Worm (Caenorhabditis elegans) whole organism, L1 larva: ENCODE measurements around the gene F31F6.1.
A peak's percentile ranks its signal among the peaks of the same experiment; 100 is the strongest.

Experiments
- C04F5.9 ChIP-seq: sonication (generic microtip); optimal IDR thresholded peaks from 2 replicates; lab custom pipeline; 2016; ENCODE audit warnings: missing genetic modification characterization, missing compliant biosample characterization
- C16A3.4 ChIP-seq: fragments of 150-350 bp; optimal IDR thresholded peaks from 2 replicates; lab custom pipeline; 2014; ENCODE audit warnings: missing biosample characterization, missing genetic modification characterization
- F16B12.6 ChIP-seq: fragments of 150-350 bp; optimal IDR thresholded peaks from 2 replicates; lab custom pipeline; 2014; ENCODE audit warnings: missing biosample characterization, missing genetic modification characterization
- Y116A8C.19 ChIP-seq: sonication (generic microtip); optimal IDR thresholded peaks from 2 replicates; lab custom pipeline; 2016; ENCODE audit warnings: missing compliant biosample characterization, missing genetic modification characterization, borderline replicate concordance
- aha-1 ChIP-seq: fragments of 150-350 bp; optimal IDR thresholded peaks from 2 replicates; lab custom pipeline; 2014; ENCODE audit warnings: missing biosample characterization, missing genetic modification characterization
- alr-1 ChIP-seq: fragments of 200-800 bp; sonication (Bioruptor generic); optimal IDR thresholded peaks from 2 replicates; lab custom pipeline; 2018; ENCODE audit warnings: borderline replicate concordance, mild to moderate bottlenecking, missing genetic modification characterization, missing compliant biosample characterization
- ama-1 ChIP-seq: fragments of 150-350 bp; optimal IDR thresholded peaks from 2 replicates; lab custom pipeline; 2014
- blmp-1 ChIP-seq: fragments of 150-350 bp; optimal IDR thresholded peaks from 2 replicates; lab custom pipeline; 2014; ENCODE audit warnings: missing biosample characterization, missing genetic modification characterization
- dsc-1 ChIP-seq: sonication (generic microtip); optimal IDR thresholded peaks from 2 replicates; lab custom pipeline; 2016; ENCODE audit warnings: mild to moderate bottlenecking, missing genetic modification characterization, missing compliant biosample characterization
- efl-1 ChIP-seq, 4 experiments: fragments of 150-350 bp; optimal IDR thresholded peaks in 3 of 4; peaks in 1 of 4; 1 replicate in 1 of 4; 2 replicates in 3 of 4; lab custom pipeline; 2014; ENCODE audit warnings: missing biosample characterization in 2 of 4, missing genetic modification characterization in 2 of 4, missing genetic modification reagents in 2 of 4
- egl-13 ChIP-seq: sonication (generic microtip); optimal IDR thresholded peaks from 2 replicates; lab custom pipeline; 2016; ENCODE audit warnings: missing genotype, missing genetic modification reagents, missing genetic modification characterization, missing compliant biosample characterization
- elt-2 ChIP-seq: sonication (generic microtip); optimal IDR thresholded peaks from 2 replicates; lab custom pipeline; 2016; ENCODE audit warnings: missing genetic modification characterization, mild to moderate bottlenecking, inconsistent platforms, missing compliant biosample characterization, missing genetic modification reagents
- ets-5 ChIP-seq: fragments of 200-800 bp; sonication (Bioruptor generic); IDR thresholded peaks from 2 replicates; pipeline ENCODE4 v1.3.6; 2022; ENCODE audit warnings: missing genetic modification characterization, missing compliant biosample characterization
- fkh-8 ChIP-seq: sonication (generic microtip); optimal IDR thresholded peaks from 2 replicates; lab custom pipeline; 2016; ENCODE audit warnings: mild to moderate bottlenecking, missing genetic modification characterization, missing compliant biosample characterization
- fos-1 ChIP-seq: fragments of 150-350 bp; optimal IDR thresholded peaks from 2 replicates; lab custom pipeline; 2014; ENCODE audit warnings: missing biosample characterization, missing genetic modification characterization
- hlh-17 ChIP-seq: fragments of 200-800 bp; sonication (Bioruptor generic); optimal IDR thresholded peaks from 2 replicates; lab custom pipeline; 2018; ENCODE audit warnings: missing genetic modification characterization, mild to moderate bottlenecking, missing compliant biosample characterization, moderate library complexity, borderline replicate concordance
- irx-1 ChIP-seq: sonication (generic microtip); optimal IDR thresholded peaks from 2 replicates; lab custom pipeline; 2016; ENCODE audit warnings: missing genetic modification characterization, missing compliant biosample characterization
- isw-1 ChIP-seq: fragments of 200-800 bp; sonication (Bioruptor generic); IDR thresholded peaks from 2 replicates; pipeline ENCODE4 v1.3.6; 2022; ENCODE audit warnings: missing genetic modification characterization, missing compliant biosample characterization
- jun-1 ChIP-seq: fragments of 150-350 bp; optimal IDR thresholded peaks from 2 replicates; lab custom pipeline; 2014; ENCODE audit warnings: missing biosample characterization, missing genetic modification reagents, missing genetic modification characterization
- lin-14 ChIP-seq: fragments of 200-800 bp; sonication (Bioruptor generic); optimal IDR thresholded peaks from 2 replicates; lab custom pipeline; 2018; ENCODE audit warnings: mild to moderate bottlenecking, missing genetic modification characterization, moderate library complexity, missing compliant biosample characterization
- lin-15B ChIP-seq: fragments of 150-350 bp; sonication (generic microtip); optimal IDR thresholded peaks from 3 replicates; lab custom pipeline; 2014; ENCODE audit warnings: missing biosample characterization, missing genetic modification characterization
- lin-35 ChIP-seq, 2 experiments: fragments of 150-350 bp; optimal IDR thresholded peaks; 2 replicates each; lab custom pipeline; 2014; ENCODE audit warnings: missing biosample characterization in 2 of 2, missing genetic modification characterization in 2 of 2, missing genetic modification reagents in 2 of 2
- lir-3 ChIP-seq: sonication (generic microtip); optimal IDR thresholded peaks from 2 replicates; lab custom pipeline; 2016; ENCODE audit warnings: mild to moderate bottlenecking, missing genetic modification characterization, moderate library complexity, missing compliant biosample characterization; ENCODE audit not compliant: poor library complexity
- lsy-2 ChIP-seq, 2 experiments: fragments of 150-350 bp; optimal IDR thresholded peaks; 2 replicates each; lab custom pipeline; 2014; ENCODE audit warnings: missing biosample characterization in 2 of 2, missing genetic modification characterization in 2 of 2
- mab-9 ChIP-seq: fragments of 200-800 bp; sonication (Bioruptor generic); IDR thresholded peaks from 2 replicates; pipeline ENCODE4 v1.3.6; 2022; ENCODE audit warnings: missing genetic modification reagents, missing genetic modification characterization, missing compliant biosample characterization
- mdl-1 ChIP-seq, 2 experiments: fragments of 150-350 bp; optimal IDR thresholded peaks; 2 replicates each; lab custom pipeline; 2014 to 2017; ENCODE audit warnings: missing biosample characterization in 2 of 2, missing genetic modification characterization in 2 of 2, inconsistent platforms in 1 of 2
- mef-2 ChIP-seq: fragments of 150-350 bp; optimal IDR thresholded peaks from 2 replicates; lab custom pipeline; 2014; ENCODE audit warnings: missing biosample characterization, missing genetic modification characterization
- nhr-11 ChIP-seq: fragments of 150-350 bp; optimal IDR thresholded peaks from 2 replicates; lab custom pipeline; 2014; ENCODE audit warnings: missing biosample characterization, missing genetic modification characterization
- nhr-12 ChIP-seq: sonication (generic microtip); optimal IDR thresholded peaks from 2 replicates; lab custom pipeline; 2017; ENCODE audit warnings: missing biosample characterization, missing genetic modification characterization
- nhr-19 ChIP-seq: fragments of 200-800 bp; sonication (Bioruptor generic); conservative IDR thresholded peaks from 2 replicates; pipeline ENCODE4 v1.3.6; 2022; ENCODE audit warnings: missing genetic modification characterization, missing compliant biosample characterization
- nhr-237 ChIP-seq: fragments of 150-350 bp; optimal IDR thresholded peaks from 2 replicates; lab custom pipeline; 2014; ENCODE audit warnings: missing biosample characterization, missing genetic modification characterization
- nhr-28 ChIP-seq: fragments of 150-350 bp; optimal IDR thresholded peaks from 2 replicates; lab custom pipeline; 2014; ENCODE audit warnings: missing biosample characterization, missing genetic modification characterization
- nhr-47 ChIP-seq: sonication (generic microtip); optimal IDR thresholded peaks from 2 replicates; lab custom pipeline; 2016; ENCODE audit warnings: mild to moderate bottlenecking, missing genetic modification characterization, moderate library complexity, missing compliant biosample characterization
- nhr-71 ChIP-seq: sonication (generic microtip); optimal IDR thresholded peaks from 2 replicates; lab custom pipeline; 2016; ENCODE audit warnings: mild to moderate bottlenecking, missing genetic modification characterization, moderate library complexity, missing compliant biosample characterization
- nhr-76 ChIP-seq: sonication (generic microtip); optimal IDR thresholded peaks from 2 replicates; lab custom pipeline; 2017; ENCODE audit warnings: missing biosample characterization, missing genetic modification characterization
- nhr-77 ChIP-seq: fragments of 150-350 bp; optimal IDR thresholded peaks from 2 replicates; lab custom pipeline; 2014; ENCODE audit warnings: missing biosample characterization, missing genetic modification characterization
- rnt-1 ChIP-seq: sonication (generic microtip); optimal IDR thresholded peaks from 2 replicates; lab custom pipeline; 2016; ENCODE audit warnings: mild to moderate bottlenecking, missing genetic modification characterization, moderate library complexity, missing compliant biosample characterization
- skn-1 ChIP-seq: fragments of 150-350 bp; optimal IDR thresholded peaks from 2 replicates; lab custom pipeline; 2014; ENCODE audit warnings: missing biosample characterization, missing genetic modification characterization
- sox-4 ChIP-seq: sonication (generic microtip); optimal IDR thresholded peaks from 2 replicates; lab custom pipeline; 2016; ENCODE audit warnings: missing genetic modification characterization, missing compliant biosample characterization
- swsn-7 ChIP-seq: sonication (generic microtip); optimal IDR thresholded peaks from 2 replicates; lab custom pipeline; 2016; ENCODE audit warnings: missing genetic modification characterization, missing compliant biosample characterization
- tbx-2 ChIP-seq: sonication (generic microtip); optimal IDR thresholded peaks from 2 replicates; lab custom pipeline; 2016; ENCODE audit warnings: missing genetic modification characterization, missing compliant biosample characterization
- tlp-1 ChIP-seq: fragments of 150-350 bp; optimal IDR thresholded peaks from 2 replicates; lab custom pipeline; 2014; ENCODE audit warnings: missing biosample characterization, missing genetic modification characterization
- unc-130 ChIP-seq: fragments of 150-350 bp; optimal IDR thresholded peaks from 2 replicates; lab custom pipeline; 2017; ENCODE audit warnings: missing biosample characterization, missing genetic modification characterization, inconsistent platforms
- unc-30 ChIP-seq: sonication (generic microtip); optimal IDR thresholded peaks from 2 replicates; lab custom pipeline; 2017; ENCODE audit warnings: missing biosample characterization, missing genetic modification characterization
- unc-86 ChIP-seq: sonication (generic microtip); optimal IDR thresholded peaks from 2 replicates; lab custom pipeline; 2016; ENCODE audit warnings: missing genetic modification characterization, missing compliant biosample characterization
- vab-15 ChIP-seq: sonication (generic microtip); optimal IDR thresholded peaks from 2 replicates; lab custom pipeline; 2017; ENCODE audit warnings: missing genotype, mild to moderate bottlenecking, missing genetic modification characterization, missing compliant biosample characterization
- zag-1 ChIP-seq: fragments of 150-350 bp; optimal IDR thresholded peaks from 2 replicates; lab custom pipeline; 2014; ENCODE audit warnings: missing biosample characterization, missing genetic modification characterization
- zip-4 ChIP-seq: fragments of 200-800 bp; sonication (Bioruptor generic); optimal IDR thresholded peaks from 2 replicates; lab custom pipeline; 2018; ENCODE audit warnings: mild to moderate bottlenecking, missing genetic modification characterization, moderate library complexity, missing compliant biosample characterization

F31F6.1 gene

ce11 chrX:14841030-14841429 lies 27.1 kb downstream of the F31F6.1 start (continued):
- TF ChIP-seq zag-1 (peak; percentile 87), lir-3 (peak; percentile 80), efl-1 (optimal IDR thresholded peaks at IDR 0.05; lab: Kevin White, UChicago) (peak; percentile 77 to 94), efl-1 (GFP tag; optimal IDR thresholded peaks at IDR 0.05 in 1 of 2; lab: Kevin White, UChicago) (peak; percentile 67 to 96), nhr-11 (tag; lab: Kevin White, UChicago) (peak; percentile 54), nhr-19 (peak; percentile 78), lsy-2 (tag; optimal IDR thresholded peaks at IDR 0.05; lab: Kevin White, UChicago) (peak; percentile 63 to 92), jun-1 (tag; lab: Kevin White, UChicago) (peak; percentile 89), mef-2 (tag; lab: Kevin White, UChicago) (peak; percentile 66), vab-15 (tag; lab: Kevin White, UChicago) (no peak), unc-130 (tag; lab: Kevin White, UChicago) (peak; percentile 46), nhr-12 (tag; lab: Kevin White, UChicago) (no peak), tbx-2 (tag; lab: Kevin White, UChicago) (peak; percentile 92), ets-5 (GFP tag; lab: Robert Waterston, UW) (no peak), C16A3.4 (peak; percentile 86), mdl-1 (tag; optimal IDR thresholded peaks at IDR 0.05; lab: Kevin White, UChicago) (peak; percentile 44 to 92), nhr-71 (tag; lab: Kevin White, UChicago) (peak; percentile 96), isw-1 (GFP tag; lab: Robert Waterston, UW) (peak; percentile 73), blmp-1 (peak; percentile 63), zip-4 (GFP tag; lab: Kevin White, UChicago) (no peak), fos-1 (tag; lab: Kevin White, UChicago) (peak; percentile 91), nhr-237 (tag; lab: Kevin White, UChicago) (peak; percentile 71), nhr-77 (tag; lab: Kevin White, UChicago) (peak; percentile 94), sox-4 (peak; percentile 21), nhr-47 (tag; lab: Kevin White, UChicago) (peak; percentile 86), skn-1 (peak; percentile 87), dsc-1 (tag; lab: Kevin White, UChicago) (peak; percentile 82), unc-86 (tag; lab: Kevin White, UChicago) (peak; percentile 91)

- TF ChIP-seq mab-9 (GFP tag; lab: Robert Waterston, UW) (no peak), hlh-17 (GFP tag; lab: Kevin White, UChicago) (no peak), fos-1 (tag; lab: Kevin White, UChicago) (no peak), alr-1 (tag; lab: Kevin White, UChicago) (no peak), tlp-1 (tag; lab: Kevin White, UChicago) (no peak), irx-1 (tag; lab: Kevin White, UChicago) (no peak), lin-35 (GFP tag; optimal IDR thresholded peaks at IDR 0.05; lab: Kevin White, UChicago) (no peak), C04F5.9 (no peak), nhr-76 (tag; lab: Kevin White, UChicago) (no peak), F16B12.6 (tag; lab: Kevin White, UChicago) (no peak), Y116A8C.19 (no peak), swsn-7 (tag; lab: Kevin White, UChicago) (peak; percentile 1), unc-30 (tag; lab: Kevin White, UChicago) (no peak), nhr-71 (tag; lab: Kevin White, UChicago) (peak; percentile 43), lin-15B (tag; lab: Kevin White, UChicago) (no peak), nhr-47 (tag; lab: Kevin White, UChicago) (peak; percentile 42), elt-2 (tag; lab: Kevin White, UChicago) (no peak), rnt-1 (tag; lab: Kevin White, UChicago) (no peak), nhr-28 (tag; lab: Kevin White, UChicago) (no peak), unc-130 (tag; lab: Kevin White, UChicago) (no peak), fkh-8 (tag; lab: Kevin White, UChicago) (peak; percentile 45), lin-14 (peak; percentile 39), lsy-2 (tag; optimal IDR thresholded peaks at IDR 0.05; lab: Kevin White, UChicago) (no peak), lir-3 (no peak), aha-1 (tag; lab: Kevin White, UChicago) (no peak), efl-1 (optimal IDR thresholded peaks at IDR 0.05; lab: Kevin White, UChicago) (no peak), efl-1 (GFP tag; optimal IDR thresholded peaks at IDR 0.05 in 1 of 2; lab: Kevin White, UChicago) (no peak), unc-86 (tag; lab: Kevin White, UChicago) (peak; percentile 73), dsc-1 (tag; lab: Kevin White, UChicago) (no peak), ama-1 (lab: Kevin White, UChicago) (no peak), egl-13 (tag; lab: Kevin White, UChicago) (no peak)
Observed at ce11 chrX:14838339-14838738, 29.8 kb downstream of the F31F6.1 start.
